Worm (Caenorhabditis elegans): Measurements from ENCODE around the gene C06H5.8.

Gene C06H5.8

DNA sequence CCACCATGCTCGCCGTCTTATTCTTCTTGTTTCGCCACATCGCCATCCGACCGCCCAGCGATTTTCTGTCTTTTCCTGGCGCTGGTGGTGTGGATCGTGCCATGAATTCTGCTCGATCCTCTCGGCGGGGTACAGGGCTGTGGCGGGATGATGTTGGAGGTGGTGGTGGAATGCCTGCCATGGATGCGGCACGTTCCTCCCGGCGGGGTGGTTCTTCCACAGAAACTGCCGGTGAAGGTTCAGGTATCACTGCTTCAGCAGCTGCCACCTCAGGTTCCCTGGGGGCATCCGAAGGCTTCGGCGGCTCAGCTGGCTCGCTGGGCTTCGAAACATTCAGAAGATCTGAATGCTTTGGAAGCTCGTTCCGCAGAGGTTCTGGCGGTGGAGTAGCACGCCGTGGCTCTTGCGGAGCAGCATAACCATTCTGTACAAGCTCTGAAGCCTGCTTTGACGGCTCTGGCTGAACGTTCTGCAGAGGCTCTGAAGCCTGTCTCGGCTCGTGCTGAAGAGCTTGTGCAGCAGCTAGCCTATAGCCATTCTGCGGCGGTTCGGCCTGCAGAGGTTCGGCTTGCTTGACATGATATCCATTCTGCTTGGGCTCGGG, 26.1 kb downstream of the C06H5.8 start:
- TF ChIP-seq ztf-29 (GFP tag; IDR thresholded peaks at IDR 0.05) (no peak), flt-1 (GFP tag; IDR thresholded peaks at IDR 0.05) (0 out of 2 replicates have a peak, but pooled peaks have one; percentile 30)

DNA sequence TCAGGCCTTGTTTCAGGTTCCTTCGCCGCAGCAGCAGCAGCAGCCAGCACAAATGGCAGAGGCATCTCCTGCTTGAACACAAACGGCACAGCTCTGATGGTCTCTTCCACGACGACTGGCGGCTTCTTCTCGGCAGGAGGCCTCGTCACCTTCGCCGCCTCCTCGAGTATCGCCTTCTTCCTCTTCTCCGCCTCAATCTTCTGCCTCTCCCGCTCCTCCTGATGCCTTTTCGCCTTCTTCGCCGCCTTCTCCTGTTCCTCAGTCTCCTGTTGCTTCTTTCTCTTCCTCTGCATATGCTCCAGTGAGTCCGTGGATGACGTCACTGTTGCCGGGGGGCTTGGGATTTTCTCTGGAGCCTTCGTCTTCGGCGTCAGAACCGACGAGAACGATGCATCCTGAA, 26.6 kb downstream of the C06H5.8 start:
- no peak for TF ChIP-seq cog-1 (tag; optimal IDR thresholded peaks at IDR 0.05)
- TF ChIP-seq ztf-29 (GFP tag; IDR thresholded peaks at IDR 0.05), result no peak
- no peak for TF ChIP-seq med-1 (GFP tag; optimal IDR thresholded peaks at IDR 0.05; ENCODE audit: insufficient read depth)
- no peak for TF ChIP-seq ref-1 (GFP tag; conservative IDR thresholded peaks at IDR 0.05)
- TF ChIP-seq klf-2 (GFP tag; conservative IDR thresholded peaks at IDR 0.05), result no peak

DNA sequence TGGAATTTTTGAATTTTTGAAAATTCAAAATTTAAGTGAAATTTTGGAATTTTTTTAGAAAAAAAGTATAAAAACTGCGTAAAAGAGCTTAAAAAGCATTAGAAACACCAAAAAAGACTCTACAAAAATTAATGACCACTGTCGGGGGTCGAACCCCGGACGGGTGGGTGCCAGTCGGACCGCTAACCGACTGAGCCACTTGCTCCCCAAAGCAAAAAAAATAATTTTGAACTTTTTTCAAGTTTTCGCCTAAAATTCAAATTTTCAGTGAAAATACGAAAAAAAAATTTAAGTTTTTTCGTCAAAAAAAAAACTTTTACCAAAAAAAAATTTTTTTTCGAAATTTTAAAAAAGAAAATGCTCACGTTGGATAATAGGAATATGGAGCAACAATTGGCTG, 28.4 kb downstream of the C06H5.8 start:
- no peak for TF ChIP-seq cog-1 (tag; optimal IDR thresholded peaks at IDR 0.05)
- TF ChIP-seq med-1 (GFP tag; optimal IDR thresholded peaks at IDR 0.05; ENCODE audit: insufficient read depth), result no peak
- TF ChIP-seq ztf-23 (GFP tag; IDR thresholded peaks at IDR 0.05), result no peak
- TF ChIP-seq T22C8.4 (GFP tag; IDR thresholded peaks at IDR 0.05), result no peak
- TF ChIP-seq flt-1 (GFP tag; IDR thresholded peaks at IDR 0.05), result no peak
- TF ChIP-seq tab-1 (GFP tag; IDR thresholded peaks at IDR 0.05), result no peak
- no peak for TF ChIP-seq ztf-29 (GFP tag; IDR thresholded peaks at IDR 0.05)
- TF ChIP-seq ref-1 (GFP tag; conservative IDR thresholded peaks at IDR 0.05), result no peak
- TF ChIP-seq klf-2 (GFP tag; conservative IDR thresholded peaks at IDR 0.05), result no peak

DNA sequence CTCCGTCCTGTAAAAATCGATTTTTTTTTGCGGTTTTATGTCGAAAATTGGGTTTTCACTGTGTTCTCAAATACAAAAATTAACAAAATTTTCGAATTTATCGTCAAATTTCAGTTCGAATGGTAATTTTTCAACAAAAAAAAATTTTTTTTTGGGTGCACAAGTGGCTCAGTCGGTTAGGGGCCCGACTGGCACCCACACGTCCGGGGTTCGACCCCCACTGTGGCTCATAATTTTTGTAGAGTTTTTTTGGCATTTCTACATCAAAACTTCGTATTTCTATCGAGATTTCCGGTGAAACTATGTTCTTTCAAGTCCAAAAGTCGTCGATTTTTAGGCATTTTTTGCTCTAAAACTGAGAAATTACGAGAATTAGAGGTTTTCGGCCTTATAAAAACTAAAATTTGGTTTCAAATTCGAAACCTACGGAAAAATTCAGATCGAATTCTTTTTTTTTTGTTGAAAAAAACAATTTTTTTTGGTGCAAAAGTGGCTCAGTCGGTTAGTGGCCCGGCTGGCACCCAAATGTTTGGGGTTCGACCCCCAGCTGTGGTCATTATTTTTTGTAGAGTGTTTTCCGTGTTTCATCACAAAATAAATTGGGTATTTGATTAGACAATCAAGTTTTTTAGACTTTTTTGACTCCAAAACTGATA, 29.3 kb downstream of the C06H5.8 start:
- TF ChIP-seq cog-1 (tag; optimal IDR thresholded peaks at IDR 0.05), result no peak
- no peak for TF ChIP-seq flt-1 (GFP tag; IDR thresholded peaks at IDR 0.05)
- TF ChIP-seq T22C8.4 (GFP tag; IDR thresholded peaks at IDR 0.05), result no peak
- no peak for TF ChIP-seq ztf-29 (GFP tag; IDR thresholded peaks at IDR 0.05)
- no peak for TF ChIP-seq tab-1 (GFP tag; IDR thresholded peaks at IDR 0.05)
- no peak for TF ChIP-seq ref-1 (GFP tag; conservative IDR thresholded peaks at IDR 0.05)

DNA sequence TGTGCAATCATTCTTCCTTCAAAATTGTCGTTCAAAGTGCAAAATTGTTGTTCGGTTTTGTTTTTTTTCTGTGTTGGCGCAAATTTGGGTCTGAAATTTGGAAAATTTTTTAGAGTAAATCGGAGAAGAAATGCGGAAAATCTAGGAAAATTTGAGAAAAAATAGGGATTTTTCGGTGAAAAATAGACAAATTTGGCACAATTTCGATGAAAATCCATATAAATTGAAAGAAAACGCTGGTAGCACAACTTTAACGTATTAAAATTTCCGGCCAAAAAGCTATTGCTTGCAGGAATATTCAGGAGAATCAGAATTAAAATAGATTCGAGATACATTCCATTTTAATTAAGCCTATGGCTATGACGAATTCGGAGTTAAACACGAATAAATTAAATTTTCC, 30.3 kb downstream of the C06H5.8 start, which contains the start of gene dpy-21:
Gene dpy-21 (minus strand): TSS at position 101 of the 400 bp plus-strand sequence.
- no peak for TF ChIP-seq tab-1 (GFP tag; IDR thresholded peaks at IDR 0.05)
- no peak for TF ChIP-seq ztf-29 (GFP tag; IDR thresholded peaks at IDR 0.05)
- no peak for TF ChIP-seq ref-1 (GFP tag; conservative IDR thresholded peaks at IDR 0.05)
- no peak for TF ChIP-seq ztf-23 (GFP tag; IDR thresholded peaks at IDR 0.05)
- TF ChIP-seq cog-1 (tag; optimal IDR thresholded peaks at IDR 0.05), result no peak

DNA sequence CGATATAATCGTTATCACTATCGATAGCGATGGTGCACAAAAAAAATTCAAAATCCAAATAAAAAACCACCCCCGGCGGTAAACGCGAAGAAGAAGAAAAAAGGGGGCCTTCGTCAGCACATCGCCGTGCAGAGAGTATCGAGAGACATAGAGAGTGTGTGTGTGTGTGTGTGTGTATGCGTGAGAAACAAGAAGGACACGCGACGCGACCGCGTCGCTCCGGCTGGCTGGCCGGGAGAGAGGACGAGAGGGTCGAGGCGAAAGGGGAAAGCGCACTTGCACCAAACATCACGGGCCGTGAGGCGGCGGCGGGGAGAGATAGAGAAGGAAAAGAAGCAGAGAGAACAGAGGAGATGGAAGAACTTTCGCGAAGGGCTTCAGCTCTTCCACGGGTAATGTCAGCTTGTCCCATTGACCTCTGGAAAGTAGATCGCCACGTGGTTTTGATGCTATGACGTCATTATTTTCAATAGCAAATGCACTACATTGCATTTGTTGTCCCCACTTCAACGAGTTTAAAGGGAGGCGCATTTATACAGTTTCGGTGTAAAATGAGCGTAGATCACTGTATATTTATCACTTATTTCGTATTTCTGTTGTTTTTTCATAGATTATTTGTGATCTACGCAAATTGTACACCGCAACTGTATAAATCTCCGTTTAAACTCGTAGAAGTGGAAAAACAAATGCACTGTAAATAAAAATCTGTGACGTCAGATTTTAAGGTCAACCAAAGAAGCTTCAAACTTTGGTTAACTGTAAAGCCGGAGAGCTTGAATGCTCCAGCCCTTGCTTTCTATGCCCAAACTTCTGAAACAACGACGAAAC, 32.6 kb downstream of the C06H5.8 start, which contains the start of gene Y59A8B.24:
Gene Y59A8B.24 (plus strand): TSS at position 778 of the 828 bp plus-strand sequence.
- TF ChIP-seq T22C8.4 (GFP tag; IDR thresholded peaks at IDR 0.05) (no peak), ztf-29 (GFP tag; IDR thresholded peaks at IDR 0.05) (peak; percentile 89), med-1 (GFP tag; optimal IDR thresholded peaks at IDR 0.05; ENCODE audit: insufficient read depth) (no peak), klf-2 (GFP tag; conservative IDR thresholded peaks at IDR 0.05) (no peak), tab-1 (GFP tag; IDR thresholded peaks at IDR 0.05) (no peak), ztf-23 (GFP tag; IDR thresholded peaks at IDR 0.05) (peak; percentile 69; the same call in 1 of the 2 replicates), cog-1 (tag; optimal IDR thresholded peaks at IDR 0.05) (peak; percentile 95), flt-1 (GFP tag; IDR thresholded peaks at IDR 0.05) (peak; percentile 72; the same call in 1 of the 2 replicates), ref-1 (GFP tag; conservative IDR thresholded peaks at IDR 0.05) (no peak)

DNA sequence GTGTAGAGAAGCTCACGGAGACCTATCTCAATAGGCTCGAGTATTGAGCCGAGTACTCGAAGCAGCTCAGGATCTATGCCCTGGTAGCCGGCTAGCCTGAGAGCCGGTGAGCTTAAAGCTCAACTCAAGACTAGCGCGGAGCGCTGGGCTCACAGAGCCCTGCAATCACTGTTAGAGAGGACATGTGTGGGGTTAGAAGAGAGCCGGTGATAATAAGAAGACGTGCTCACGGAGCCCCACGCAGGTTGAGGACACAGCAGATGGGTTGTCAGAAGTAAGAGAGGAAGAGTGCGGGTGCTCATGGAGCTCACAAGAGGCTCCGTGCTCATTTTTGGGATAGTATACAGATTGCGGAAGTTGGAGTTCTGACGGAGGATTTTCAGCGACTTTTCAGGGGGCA, 33.5 kb downstream of the C06H5.8 start:
- TF ChIP-seq cog-1 (tag; optimal IDR thresholded peaks at IDR 0.05) (no peak), ref-1 (GFP tag; conservative IDR thresholded peaks at IDR 0.05) (no peak), T22C8.4 (GFP tag; IDR thresholded peaks at IDR 0.05) (no peak), flt-1 (GFP tag; IDR thresholded peaks at IDR 0.05) (no peak), tab-1 (GFP tag; IDR thresholded peaks at IDR 0.05) (no peak), ztf-23 (GFP tag; IDR thresholded peaks at IDR 0.05) (no peak), ztf-29 (GFP tag; IDR thresholded peaks at IDR 0.05) (no peak), med-1 (GFP tag; optimal IDR thresholded peaks at IDR 0.05; ENCODE audit: insufficient read depth) (no peak), klf-2 (GFP tag; conservative IDR thresholded peaks at IDR 0.05) (no peak)

DNA sequence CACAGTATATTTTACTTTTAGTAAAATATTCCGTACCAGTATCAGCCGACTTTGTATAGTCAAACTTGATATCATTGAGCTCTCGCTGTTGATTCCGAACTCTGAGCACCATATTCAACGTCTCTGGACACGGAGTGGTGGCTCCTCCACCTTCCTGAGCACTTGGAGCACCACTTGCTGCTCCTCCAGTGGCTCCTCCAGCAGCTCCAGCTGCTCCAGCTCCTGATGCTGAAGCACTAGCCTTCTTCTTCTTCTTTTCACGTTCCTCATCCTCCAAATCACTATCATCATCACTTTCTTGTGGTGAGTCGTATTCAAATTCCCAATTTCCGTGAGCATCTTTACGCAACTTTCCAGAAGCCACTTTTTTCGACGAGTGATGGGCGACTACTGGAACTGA, 37.3 kb downstream of the C06H5.8 start:
- no peak for TF ChIP-seq med-1 (GFP tag; optimal IDR thresholded peaks at IDR 0.05; ENCODE audit: insufficient read depth)
- TF ChIP-seq ztf-23 (GFP tag; IDR thresholded peaks at IDR 0.05), result no peak
- TF ChIP-seq tab-1 (GFP tag; IDR thresholded peaks at IDR 0.05), result no peak
- TF ChIP-seq ref-1 (GFP tag; conservative IDR thresholded peaks at IDR 0.05), result no peak
- TF ChIP-seq ztf-29 (GFP tag; IDR thresholded peaks at IDR 0.05), result no peak
- no peak for TF ChIP-seq cog-1 (tag; optimal IDR thresholded peaks at IDR 0.05)
- TF ChIP-seq T22C8.4 (GFP tag; IDR thresholded peaks at IDR 0.05), result no peak
- no peak for TF ChIP-seq flt-1 (GFP tag; IDR thresholded peaks at IDR 0.05)
- TF ChIP-seq klf-2 (GFP tag; conservative IDR thresholded peaks at IDR 0.05), result no peak

DNA sequence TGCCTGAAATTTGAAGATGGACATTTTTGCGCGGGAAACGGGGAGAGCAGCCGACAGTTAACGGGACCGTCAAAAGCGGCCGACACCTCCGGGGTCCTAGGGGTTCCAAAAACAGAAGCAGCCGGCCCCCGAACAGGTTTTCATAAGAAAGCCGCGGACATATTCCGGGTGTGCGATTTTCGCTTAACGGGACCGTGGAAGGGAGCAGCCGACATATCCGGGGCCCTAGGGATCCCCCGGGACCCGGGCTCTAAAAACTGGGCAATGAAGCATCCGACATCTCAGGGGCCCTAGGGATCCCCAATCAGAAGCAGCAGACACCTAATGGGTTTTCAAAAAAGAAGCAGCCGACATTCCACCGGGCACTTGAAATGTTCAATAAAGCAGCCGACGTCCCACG, 43.7 kb downstream of the C06H5.8 start:
- TF ChIP-seq med-1 (GFP tag; optimal IDR thresholded peaks at IDR 0.05; ENCODE audit: insufficient read depth) (no peak), ztf-29 (GFP tag; IDR thresholded peaks at IDR 0.05) (no peak), cog-1 (tag; optimal IDR thresholded peaks at IDR 0.05) (no peak), ztf-23 (GFP tag; IDR thresholded peaks at IDR 0.05) (no peak), flt-1 (GFP tag; IDR thresholded peaks at IDR 0.05) (no peak), ref-1 (GFP tag; conservative IDR thresholded peaks at IDR 0.05) (no peak), T22C8.4 (GFP tag; IDR thresholded peaks at IDR 0.05) (no peak), tab-1 (GFP tag; IDR thresholded peaks at IDR 0.05) (no peak), klf-2 (GFP tag; conservative IDR thresholded peaks at IDR 0.05) (no peak)

All from whole organism, midembryonic.